Fruit fly (Drosophila melanogaster): ENCODE data around the gene Hmx.

DNA sequence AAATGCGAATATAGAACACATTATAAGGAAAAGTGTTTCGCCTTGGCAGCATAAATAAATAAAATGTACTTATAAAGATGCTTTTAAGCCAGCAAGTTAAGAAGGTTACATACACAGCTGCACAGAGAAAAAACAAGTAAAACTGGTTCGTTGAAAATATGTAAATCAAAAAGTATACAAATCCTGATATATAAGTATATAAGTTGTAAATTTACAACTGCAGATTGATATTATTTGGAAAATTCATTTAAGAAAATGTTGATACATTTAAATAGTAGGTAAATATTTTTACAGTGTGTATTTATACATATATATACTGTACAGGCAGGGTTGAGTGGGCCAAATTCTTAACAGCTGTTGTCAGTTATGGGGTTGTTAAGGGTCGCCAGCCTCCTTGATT is 6.1 kb downstream of the Hmx start:
- TF ChIP-seq CG8478 (optimal IDR thresholded peaks at IDR 0.05) (no peak), CTCF (optimal IDR thresholded peaks at IDR 0.05) (no peak)

Data from S2 (cell line).